Worm (Caenorhabditis elegans): ENCODE measurements around the gene clec-43.

DNA sequence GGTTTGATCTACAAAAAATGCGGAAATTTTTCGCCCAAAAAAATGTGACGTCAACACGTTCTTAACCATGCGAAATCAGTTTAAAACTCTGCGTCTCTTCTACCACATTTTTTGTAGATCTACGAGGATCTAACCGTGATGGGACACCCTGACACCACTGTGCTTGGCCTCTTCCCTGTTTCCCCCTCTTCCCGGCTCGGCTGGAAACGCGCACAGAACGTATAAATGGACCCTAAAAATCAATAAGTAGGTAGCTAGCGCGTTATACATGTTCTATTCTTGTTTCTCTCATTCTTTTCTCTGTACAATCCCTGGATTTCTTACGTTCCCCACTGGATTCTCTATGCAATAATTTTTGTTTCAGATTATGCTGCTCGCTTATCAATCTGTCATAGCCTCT is 20.3 kb upstream of the clec-43 start, which contains the start of gene fbxc-28:
- TF ChIP-seq dao-5 (tag; optimal IDR thresholded peaks at IDR 0.05) = no peak
- TF ChIP-seq him-1 (tag; optimal IDR thresholded peaks at IDR 0.05) = no peak
- TF ChIP-seq W03F9.2 (tag; optimal IDR thresholded peaks at IDR 0.05) = no peak

Measured in whole organism, L4/young adult.